Fruit fly (Drosophila melanogaster) whole organism, embryonic: ENCODE data around the gene CG10660.

Experiments used
- ATbp ChIP-seq: fragments of 200-800 bp; sonication (Bioruptor generic); optimal IDR thresholded peaks from 2 replicates; lab custom pipeline; 2017; ENCODE audit warnings: missing biosample characterization, mild to moderate bottlenecking, missing genetic modification characterization, missing genetic modification reagents
- BEAF-32 ChIP-seq: fragments of 200-800 bp; sonication (Bioruptor generic); optimal IDR thresholded peaks from 3 replicates; lab custom pipeline; 2017; ENCODE audit warnings: missing biosample characterization, missing genetic modification characterization, mild to moderate bottlenecking, moderate library complexity, missing genetic modification reagents
- CG10366 ChIP-seq: fragments of 200-800 bp; sonication (Bioruptor generic); IDR thresholded peaks from 2 replicates; pipeline ENCODE4 v1.3.6; 2022; ENCODE audit warnings: missing biosample characterization, missing genetic modification characterization
- CG11504 ChIP-seq: fragments of 200-800 bp; sonication (Bioruptor generic); optimal IDR thresholded peaks from 3 replicates; lab custom pipeline; 2019; ENCODE audit warnings: missing biosample characterization, mild to moderate bottlenecking, missing genetic modification characterization, moderate library complexity
- CG12659 ChIP-seq: fragments of 200-800 bp; sonication (Bioruptor generic); optimal IDR thresholded peaks from 3 replicates; lab custom pipeline; 2017; ENCODE audit warnings: mild to moderate bottlenecking, missing biosample characterization, missing genetic modification reagents, missing genetic modification characterization
- CG15479 ChIP-seq: fragments of 200-800 bp; sonication (Bioruptor generic); optimal IDR thresholded peaks from 3 replicates; lab custom pipeline; 2019; ENCODE audit warnings: missing biosample characterization, mild to moderate bottlenecking, missing genetic modification characterization, moderate library complexity
- CG31365 ChIP-seq: fragments of 200-800 bp; sonication (Bioruptor generic); optimal IDR thresholded peaks from 2 replicates; lab custom pipeline; 2018; ENCODE audit warnings: missing biosample characterization, mild to moderate bottlenecking, missing genetic modification characterization
- CG33213 ChIP-seq: fragments of 200-800 bp; sonication (Bioruptor generic); optimal IDR thresholded peaks from 3 replicates; lab custom pipeline; 2016; ENCODE audit warnings: missing biosample characterization, missing genetic modification characterization
- CG34376 ChIP-seq: fragments of 200-800 bp; sonication (Bioruptor generic); optimal IDR thresholded peaks from 2 replicates; lab custom pipeline; 2018; ENCODE audit warnings: missing biosample characterization, mild to moderate bottlenecking, missing genetic modification characterization
- CG3838 ChIP-seq: fragments of 200-800 bp; sonication (Bioruptor generic); optimal IDR thresholded peaks from 3 replicates; lab custom pipeline; 2016; ENCODE audit warnings: missing biosample characterization, missing genetic modification characterization
- CG3847 ChIP-seq: fragments of 200-800 bp; sonication (Bioruptor generic); IDR thresholded peaks from 2 replicates; pipeline ENCODE4 v1.3.6; 2022; ENCODE audit warnings: missing biosample characterization, missing genetic modification characterization
- CG5953 ChIP-seq: fragments of 200-800 bp; sonication (Bioruptor generic); IDR thresholded peaks from 2 replicates; pipeline ENCODE4 v1.3.6; 2022; ENCODE audit warnings: missing biosample characterization, missing genetic modification characterization
- CG6689 ChIP-seq: fragments of 200-800 bp; sonication (Bioruptor generic); IDR thresholded peaks from 2 replicates; pipeline ENCODE4 v1.3.6; 2022; ENCODE audit warnings: missing biosample characterization, missing genetic modification characterization
- CG7357 ChIP-seq: fragments of 200-800 bp; sonication (Bioruptor generic); IDR thresholded peaks from 3 replicates; pipeline ENCODE4 v1.3.6; 2022; ENCODE audit warnings: missing biosample characterization, missing genetic modification characterization
- CG7839 ChIP-seq: fragments of 200-800 bp; sonication (Bioruptor generic); optimal IDR thresholded peaks from 3 replicates; lab custom pipeline; 2018; ENCODE audit warnings: missing biosample characterization, mild to moderate bottlenecking, missing genetic modification characterization, moderate library complexity
- CG9876 ChIP-seq: fragments of 200-800 bp; sonication (Bioruptor generic); optimal IDR thresholded peaks from 2 replicates; lab custom pipeline; 2016; ENCODE audit warnings: missing biosample characterization, missing genetic modification characterization
- CkIIα-i1 ChIP-seq: fragments of 200-800 bp; sonication (Bioruptor generic); IDR thresholded peaks from 2 replicates; pipeline ENCODE4 v1.3.6; 2022; ENCODE audit warnings: missing biosample characterization, missing genetic modification characterization
- Dbx ChIP-seq: fragments of 200-800 bp; sonication (Bioruptor generic); IDR thresholded peaks from 3 replicates; pipeline ENCODE4 v1.3.6; 2022; ENCODE audit warnings: missing biosample characterization, missing genetic modification characterization
- E2f1 ChIP-seq: fragments of 200-800 bp; sonication (Bioruptor generic); IDR thresholded peaks from 2 replicates; pipeline ENCODE4 v1.3.6; 2022; ENCODE audit warnings: missing biosample characterization, missing genetic modification characterization
- ERR ChIP-seq: fragments of 200-800 bp; sonication (Bioruptor generic); optimal IDR thresholded peaks from 2 replicates; lab custom pipeline; 2016; ENCODE audit warnings: missing biosample characterization, missing genetic modification characterization
- H15 ChIP-seq: fragments of 200-800 bp; sonication (Bioruptor generic); IDR thresholded peaks from 3 replicates; pipeline ENCODE4 v1.3.6; 2022; ENCODE audit warnings: missing biosample characterization, missing genetic modification characterization
- HmgZ ChIP-seq: fragments of 200-800 bp; sonication (Bioruptor generic); optimal IDR thresholded peaks from 2 replicates; lab custom pipeline; 2018; ENCODE audit warnings: missing biosample characterization, mild to moderate bottlenecking, missing genetic modification characterization
- Kr ChIP-seq: fragments of 200-800 bp; sonication (Bioruptor generic); optimal IDR thresholded peaks from 2 replicates; lab custom pipeline; 2017; ENCODE audit warnings: missing biosample characterization, mild to moderate bottlenecking, missing genetic modification characterization
- Max ChIP-seq: fragments of 200-800 bp; sonication (Bioruptor generic); optimal IDR thresholded peaks from 2 replicates; lab custom pipeline; 2016; ENCODE audit warnings: missing biosample characterization, mild to moderate bottlenecking, missing genetic modification characterization
- Nf-YB ChIP-seq: fragments of 200-800 bp; sonication (Bioruptor generic); optimal IDR thresholded peaks from 3 replicates; lab custom pipeline; 2019; ENCODE audit warnings: missing biosample characterization, mild to moderate bottlenecking, missing genetic modification characterization, moderate library complexity
- Nf-YC ChIP-seq: fragments of 200-800 bp; optimal IDR thresholded peaks from 3 replicates; lab custom pipeline; 2019; ENCODE audit warnings: missing biosample characterization, mild to moderate bottlenecking, missing genetic modification characterization, moderate library complexity
- Sox100B ChIP-seq: fragments of 200-800 bp; sonication (Bioruptor generic); optimal IDR thresholded peaks from 3 replicates; lab custom pipeline; 2018; ENCODE audit warnings: missing biosample characterization, mild to moderate bottlenecking, missing genetic modification characterization
- ase ChIP-seq: fragments of 200-800 bp; sonication (Bioruptor generic); IDR thresholded peaks from 3 replicates; pipeline ENCODE4 v1.3.6; 2022; ENCODE audit warnings: missing biosample characterization, missing genetic modification characterization
- bbx ChIP-seq: fragments of 200-800 bp; sonication (Bioruptor generic); IDR thresholded peaks from 2 replicates; pipeline ENCODE4 v1.3.6; 2022; ENCODE audit warnings: missing biosample characterization, missing genetic modification characterization; ENCODE audit not compliant: partially characterized antibody
- chif ChIP-seq, 2 experiments: fragments of 200-800 bp; sonication (Bioruptor generic); optimal IDR thresholded peaks; 3 replicates each; lab custom pipeline; 2016; ENCODE audit warnings: missing biosample characterization in 2 of 2, missing genetic modification characterization in 2 of 2
- chn ChIP-seq: fragments of 200-800 bp; sonication (Bioruptor generic); optimal IDR thresholded peaks from 2 replicates; lab custom pipeline; 2016; ENCODE audit warnings: missing biosample characterization, missing genetic modification characterization
- croc ChIP-seq: fragments of 200-800 bp; sonication (Bioruptor generic); conservative IDR thresholded peaks from 3 replicates; pipeline ENCODE4 v1.3.6; 2022; ENCODE audit warnings: missing biosample characterization, missing genetic modification characterization
- dimm ChIP-seq: fragments of 200-800 bp; sonication (Bioruptor generic); IDR thresholded peaks from 2 replicates; pipeline ENCODE4 v1.3.6; 2022; ENCODE audit warnings: missing biosample characterization, missing genetic modification characterization
- emc ChIP-seq: fragments of 200-800 bp; sonication (Bioruptor generic); optimal IDR thresholded peaks from 2 replicates; lab custom pipeline; 2016; ENCODE audit warnings: missing biosample characterization, missing genetic modification characterization
- gce ChIP-seq: fragments of 200-800 bp; sonication (Bioruptor generic); IDR thresholded peaks from 3 replicates; pipeline ENCODE4 v1.3.6; 2022; ENCODE audit warnings: missing biosample characterization, missing genetic modification characterization
- h ChIP-seq: fragments of >200 bp; optimal IDR thresholded peaks from 2 replicates; lab custom pipeline; 2017
- hkb ChIP-seq, 2 experiments: fragments of 200-800 bp in 1 of 2; fragments of >200 bp in 1 of 2; sonication (Bioruptor generic) in 1 of 2; IDR thresholded peaks in 1 of 2; optimal IDR thresholded peaks in 1 of 2; 2 replicates each; pipeline versions ENCODE4 v1.3.6 to Lab custom; 2017 to 2022; ENCODE audit warnings: missing biosample characterization in 1 of 2, missing genetic modification characterization in 1 of 2
- jing ChIP-seq: fragments of 200-800 bp; sonication (Bioruptor generic); optimal IDR thresholded peaks from 2 replicates; lab custom pipeline; 2018; ENCODE audit warnings: missing biosample characterization, mild to moderate bottlenecking, missing genetic modification characterization
- kay ChIP-seq: fragments of 200-800 bp; sonication (Bioruptor generic); optimal IDR thresholded peaks from 2 replicates; lab custom pipeline; 2016; ENCODE audit warnings: missing biosample characterization, missing genetic modification characterization
- lov ChIP-seq, 2 experiments: fragments of 200-800 bp in 1 of 2; fragments of >200 bp in 1 of 2; sonication (Bioruptor generic) in 1 of 2; IDR thresholded peaks in 1 of 2; optimal IDR thresholded peaks in 1 of 2; 2 replicates in 1 of 2; 3 replicates in 1 of 2; pipeline versions ENCODE4 v1.3.6 to Lab custom; 2017 to 2022; ENCODE audit warnings: missing biosample characterization in 1 of 2, missing genetic modification characterization in 1 of 2
- prd ChIP-seq, 3 experiments: fragments of >200 bp in 2 of 3; fragments of 200-800 bp in 1 of 3; sonication (Bioruptor generic) in 1 of 3; optimal IDR thresholded peaks in 2 of 3; IDR thresholded peaks in 1 of 3; 2 replicates in 2 of 3; 3 replicates in 1 of 3; pipeline versions ENCODE4 v1.3.6 to Lab custom; 2017 to 2022; ENCODE audit warnings: missing biosample characterization in 1 of 3, missing genetic modification characterization in 1 of 3
- pzg ChIP-seq: fragments of 200-800 bp; sonication (Bioruptor generic); optimal IDR thresholded peaks from 3 replicates; lab custom pipeline; 2018; ENCODE audit warnings: missing biosample characterization, mild to moderate bottlenecking, missing genetic modification characterization, moderate library complexity
- sc ChIP-seq, 3 experiments: fragments of >200 bp in 2 of 3; fragments of 200-800 bp in 1 of 3; sonication (Bioruptor generic) in 1 of 3; optimal IDR thresholded peaks; 2 replicates in 2 of 3; 3 replicates in 1 of 3; lab custom pipeline; 2017; ENCODE audit warnings: mild to moderate bottlenecking in 1 of 3, missing biosample characterization in 1 of 3, missing genetic modification characterization in 1 of 3, missing genetic modification reagents in 1 of 3
- tin ChIP-seq: fragments of 200-800 bp; sonication (Bioruptor generic); optimal IDR thresholded peaks from 3 replicates; lab custom pipeline; 2016; ENCODE audit warnings: missing biosample characterization, missing genetic modification characterization
- tna ChIP-seq: fragments of 200-800 bp; sonication (Bioruptor generic); IDR thresholded peaks from 2 replicates; pipeline ENCODE4 v1.3.6; 2022; ENCODE audit warnings: missing biosample characterization, missing genetic modification characterization; ENCODE audit not compliant: partially characterized antibody
- vfl ChIP-seq: fragments of 200-800 bp; sonication (Bioruptor generic); optimal IDR thresholded peaks from 2 replicates; lab custom pipeline; 2016; ENCODE audit warnings: missing biosample characterization, missing genetic modification characterization
- vvl ChIP-seq: fragments of 200-800 bp; sonication (Bioruptor generic); IDR thresholded peaks from 2 replicates; pipeline ENCODE4 v1.3.6; 2022; ENCODE audit warnings: missing biosample characterization, missing genetic modification characterization
- z ChIP-seq: fragments of 200-800 bp; sonication (Bioruptor generic); IDR thresholded peaks from 3 replicates; pipeline ENCODE4 v1.3.6; 2022; ENCODE audit warnings: missing biosample characterization, missing genetic modification characterization

The CG10660 gene

dm6 chr3L:12529431-12530007 lies 39.0 kb upstream of the CG10660 start (continued):
- TF ChIP-seq bbx (GFP tag; lab: Robert Waterston, UW) (no peak), h (lab: Kevin White, UChicago) (no peak), Nf-YB (GFP tag; lab: Kevin White, UChicago) (peak; percentile 12), Max (GFP tag; lab: Kevin White, UChicago) (no peak), jing (GFP tag; lab: Kevin White, UChicago) (no peak), croc (no peak; the same call in 2 of the 3 replicates), H15 (GFP tag; lab: Robert Waterston, UW) (0 out of 3 replicates have a peak, but pooled peaks have one; percentile 32), CG11504 (tag; lab: Kevin White, UChicago) (peak; percentile 72), CG33213 (GFP tag; lab: Kevin White, UChicago) (no peak), tin (GFP tag; lab: Kevin White, UChicago) (peak; percentile 50), Sox100B (GFP tag; lab: Kevin White, UChicago) (peak; percentile 44), z (GFP tag; lab: Robert Waterston, UW) (no peak), CG34376 (no peak), dimm (no peak), emc (GFP tag; lab: Kevin White, UChicago) (no peak), kay (GFP tag; lab: Kevin White, UChicago) (peak; percentile 34), CG6689 (GFP tag; lab: Robert Waterston, UW) (peak; percentile 46), Nf-YC (tag; lab: Kevin White, UChicago) (peak; percentile 19), chif (GFP tag; optimal IDR thresholded peaks at IDR 0.05; lab: Kevin White, UChicago) (peak; percentile 17 to 25), Dbx (GFP tag; lab: Robert Waterston, UW) (no peak), CG10366 (GFP tag; lab: Robert Waterston, UW) (peak; percentile 54), ase (GFP tag; lab: Robert Waterston, UW) (peak; percentile 48; the same call in 2 of the 3 replicates), CkIIα-i1 (GFP tag; lab: Robert Waterston, UW) (no peak), CG3847 (GFP tag; lab: Robert Waterston, UW) (no peak), CG15479 (GFP tag; lab: Kevin White, UChicago) (no peak), Kr (GFP tag; lab: Kevin White, UChicago) (no peak), chn (GFP tag; lab: Kevin White, UChicago) (no peak), vfl (GFP tag; lab: Kevin White, UChicago) (no peak), pzg (no peak), prd (optimal IDR thresholded peaks at IDR 0.05; lab: Kevin White, UChicago) (no peak), prd (GFP tag; IDR thresholded peaks at IDR 0.05; lab: Robert Waterston, UW) (peak; percentile 53; the same call in 2 of the 3 replicates), CG12659 (GFP tag; lab: Kevin White, UChicago) (peak; percentile 21), sc (optimal IDR thresholded peaks at IDR 0.05; lab: Kevin White, UChicago) (no peak), sc (GFP tag; optimal IDR thresholded peaks at IDR 0.05; lab: Kevin White, UChicago) (peak; percentile 5), lov (optimal IDR thresholded peaks at IDR 0.05; lab: Kevin White, UChicago) (no peak), lov (GFP tag; IDR thresholded peaks at IDR 0.05; lab: Robert Waterston, UW) (peak; percentile 85), CG3838 (GFP tag; lab: Kevin White, UChicago) (no peak), ATbp (peak; percentile 40), CG7839 (tag; lab: Kevin White, UChicago) (peak; percentile 51), HmgZ (tag; lab: Kevin White, UChicago) (no peak), CG9876 (GFP tag; lab: Kevin White, UChicago) (no peak), hkb (optimal IDR thresholded peaks at IDR 0.05; lab: Kevin White, UChicago) (no peak), hkb (GFP tag; IDR thresholded peaks at IDR 0.05; lab: Robert Waterston, UW) (peak; percentile 80), CG31365 (tag; lab: Kevin White, UChicago) (peak; percentile 23), ERR (GFP tag; lab: Kevin White, UChicago) (no peak), gce (GFP tag; lab: Robert Waterston, UW) (no peak), CG5953 (GFP tag; lab: Robert Waterston, UW) (no peak), E2f1 (peak; percentile 12; the same call in 1 of the 2 replicates), BEAF-32 (GFP tag; lab: Kevin White, UChicago) (no peak), tna (GFP tag; lab: Robert Waterston, UW) (no peak), vvl (GFP tag; lab: Robert Waterston, UW) (peak; percentile 84), CG7357 (GFP tag; lab: Robert Waterston, UW) (0 out of 3 replicates have a peak, but pooled peaks have one; percentile 29)
